Worm (Caenorhabditis elegans): Measurements from ENCODE around the gene nduf-2.2.

nduf-2.2 gene

ce11 chrIII:6431766-6432228, 33.2 kb upstream of the nduf-2.2 start, which contains the start of the genes mrps-17 and txdc-9:
TSS of gene mrps-17 (minus strand) at chrIII:6431798.
TSS of gene txdc-9 (plus strand) at chrIII:6432178.
- TF ChIP-seq egl-44 (GFP tag; IDR thresholded peaks at IDR 0.05) = no peak
- TF ChIP-seq nfya-1 (tag; optimal IDR thresholded peaks at IDR 0.05; ENCODE audit: borderline replicate concordance, insufficient read depth) = no peak
- no peak for TF ChIP-seq F57A8.1 (GFP tag; optimal IDR thresholded peaks at IDR 0.05)
- TF ChIP-seq madf-3 (GFP tag; IDR thresholded peaks at IDR 0.05) = no peak
- TF ChIP-seq attf-3 (GFP tag; conservative IDR thresholded peaks at IDR 0.05) = no peak
- TF ChIP-seq unc-62 (GFP tag; optimal IDR thresholded peaks at IDR 0.05) = no peak
- no peak for TF ChIP-seq snpc-4 (GFP tag; optimal IDR thresholded peaks at IDR 0.05)
- TF ChIP-seq snpc-4 (tag; optimal IDR thresholded peaks at IDR 0.05) = peak in 1 of 4 experiments; percentile 35
- peak; percentile 16; the same call in 1 of the 2 replicates for TF ChIP-seq madf-6 (GFP tag; IDR thresholded peaks at IDR 0.05)
- no peak for TF ChIP-seq C06A6.2 (GFP tag; conservative IDR thresholded peaks at IDR 0.05)
- no peak for TF ChIP-seq nhr-80 (tag; optimal IDR thresholded peaks at IDR 0.05)
- TF ChIP-seq B0019.2 (GFP tag; conservative IDR thresholded peaks at IDR 0.05) = 0 out of 2 replicates have a peak, but pooled peaks have one; percentile 39
- no peak for TF ChIP-seq ama-1 (optimal IDR thresholded peaks at IDR 0.05)
- TF ChIP-seq ama-1 (GFP tag; optimal IDR thresholded peaks at IDR 0.05) = peak in 1 of 2 experiments; percentile 13
- peak; percentile 71 for TF ChIP-seq attf-5 (GFP tag; optimal IDR thresholded peaks at IDR 0.05)
- peak; percentile 47 for TF ChIP-seq efl-1 (GFP tag; optimal IDR thresholded peaks at IDR 0.05)
- no peak for TF ChIP-seq egl-18 (GFP tag; IDR thresholded peaks at IDR 0.05)
- peak in 1 of 3 experiments; percentile 67 for TF ChIP-seq lin-35 (GFP tag; optimal IDR thresholded peaks at IDR 0.05)
- TF ChIP-seq athp-1 (tag; optimal IDR thresholded peaks at IDR 0.05) = no peak
- no peak for TF ChIP-seq cebp-2 (GFP tag; IDR thresholded peaks at IDR 0.05)
- TF ChIP-seq F39B2.1 (GFP tag; IDR thresholded peaks at IDR 0.05) = no peak
- TF ChIP-seq ZK185.1 (tag; optimal IDR thresholded peaks at IDR 0.05; ENCODE audit: poor library complexity, severe bottlenecking) = peak; percentile 5
- no peak for TF ChIP-seq tbx-9 (tag; optimal IDR thresholded peaks at IDR 0.05; ENCODE audit: borderline replicate concordance)
- no peak for TF ChIP-seq egrh-3 (GFP tag; IDR thresholded peaks at IDR 0.05)
- peak; percentile 55 for TF ChIP-seq ztf-18 (tag; optimal IDR thresholded peaks at IDR 0.05)
- TF ChIP-seq lin-40 (tag; optimal IDR thresholded peaks at IDR 0.05) = peak; percentile 33
- 0 out of 2 replicates have a peak, but pooled peaks have one; percentile 27 for TF ChIP-seq hsf-1 (GFP tag; IDR thresholded peaks at IDR 0.05)
- no peak for TF ChIP-seq hmg-20 (GFP tag; IDR thresholded peaks at IDR 0.05)
- TF ChIP-seq F33H1.4 (GFP tag; IDR thresholded peaks at IDR 0.05) = peak; percentile 41; the same call in 1 of the 2 replicates
- TF ChIP-seq hmg-1.2 (GFP tag; IDR thresholded peaks at IDR 0.05) = peak; percentile 47; the same call in 1 of the 2 replicates
- TF ChIP-seq chd-7 (tag; optimal IDR thresholded peaks at IDR 0.05) = no peak
- no peak for TF ChIP-seq sdz-38 (tag; optimal IDR thresholded peaks at IDR 0.05)
- TF ChIP-seq nfyb-1 (GFP tag; IDR thresholded peaks at IDR 0.05) = no peak
- TF ChIP-seq aptf-3 (GFP tag; IDR thresholded peaks at IDR 0.05) = no peak
- 0 out of 2 replicates have a peak, but pooled peaks have one; percentile 19 for TF ChIP-seq D2030.7 (GFP tag; IDR thresholded peaks at IDR 0.05)
- TF ChIP-seq pbrm-1 (GFP tag; IDR thresholded peaks at IDR 0.05) = no peak
- peak; percentile 48 for TF ChIP-seq lsl-1 (GFP tag; optimal IDR thresholded peaks at IDR 0.05)
- no peak for TF ChIP-seq sea-2 (GFP tag; IDR thresholded peaks at IDR 0.05)
- peak; percentile 82 for TF ChIP-seq mcd-1 (GFP tag; IDR thresholded peaks at IDR 0.05)
- TF ChIP-seq lin-54 (GFP tag; optimal IDR thresholded peaks at IDR 0.05) = peak; percentile 42
- TF ChIP-seq tbp1 (GFP tag; optimal IDR thresholded peaks at IDR 0.05) = peak; percentile 53
- TF ChIP-seq madf-8 (GFP tag; conservative IDR thresholded peaks at IDR 0.05) = no peak
- no peak for TF ChIP-seq cebp-1 (GFP tag; IDR thresholded peaks at IDR 0.05)
- TF ChIP-seq cebp-1 (tag; optimal IDR thresholded peaks at IDR 0.05) = peak; percentile 48
- TF ChIP-seq ceh-27 (GFP tag; optimal IDR thresholded peaks at IDR 0.05) = peak; percentile 55
- no peak for TF ChIP-seq fkh-3 (tag; optimal IDR thresholded peaks at IDR 0.05)
- peak; percentile 40; the same call in 1 of the 2 replicates for TF ChIP-seq dox-1 (GFP tag; IDR thresholded peaks at IDR 0.05)
- no peak for TF ChIP-seq attf-6 (GFP tag; IDR thresholded peaks at IDR 0.05)
- TF ChIP-seq snpc-1.1 (tag; optimal IDR thresholded peaks at IDR 0.05; ENCODE audit: insufficient read depth) = peak; percentile 27

Data from whole organism, young adult.